Worm (Caenorhabditis elegans): ENCODE results near the gene C06B8.2.

The C06B8.2 gene

DNA sequence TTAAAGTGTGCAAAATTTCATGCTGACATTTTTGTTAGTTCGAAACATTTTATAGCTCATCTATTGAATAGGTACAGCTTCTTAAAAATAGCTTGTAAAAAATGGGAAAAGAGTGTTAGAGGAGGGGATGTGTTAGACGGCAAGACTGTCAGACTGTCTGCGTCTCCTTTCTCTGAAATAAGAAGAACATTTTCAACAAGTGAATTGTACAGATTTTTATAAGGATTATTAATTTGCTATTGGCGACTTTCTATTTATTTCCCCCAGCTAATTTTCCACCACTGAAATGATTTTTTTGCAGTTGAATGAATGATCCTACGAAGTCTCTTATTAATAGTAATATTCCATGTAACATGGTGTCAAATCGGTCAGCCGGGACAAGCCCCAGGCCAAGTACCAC is 19.9 kb upstream of the C06B8.2 start, which contains the start of gene C06B8.7:
TSS of gene C06B8.7 (plus strand) at position 301 of the 400 bp plus-strand sequence.
- TF ChIP-seq nfya-2 (GFP tag; IDR thresholded peaks at IDR 0.05) = no peak
- no peak for TF ChIP-seq hmg-20 (GFP tag; IDR thresholded peaks at IDR 0.05)
- TF ChIP-seq madf-8 (GFP tag; conservative IDR thresholded peaks at IDR 0.05) = no peak
- no peak for TF ChIP-seq ztf-6 (GFP tag; IDR thresholded peaks at IDR 0.05)
- TF ChIP-seq lin-26 (GFP tag; IDR thresholded peaks at IDR 0.05) = no peak
- no peak for TF ChIP-seq F37B4.10 (GFP tag; IDR thresholded peaks at IDR 0.05)
- no peak for TF ChIP-seq madf-6 (GFP tag; IDR thresholded peaks at IDR 0.05)
- TF ChIP-seq akir-1 (GFP tag; optimal IDR thresholded peaks at IDR 0.05) = no peak
- TF ChIP-seq athp-1 (tag; optimal IDR thresholded peaks at IDR 0.05) = no peak
- no peak for TF ChIP-seq ztf-18 (tag; optimal IDR thresholded peaks at IDR 0.05)
- TF ChIP-seq lir-1 (GFP tag; conservative IDR thresholded peaks at IDR 0.05) = no peak
- no peak for TF ChIP-seq repo-1 (tag; optimal IDR thresholded peaks at IDR 0.05)
- TF ChIP-seq snpc-1.3 (tag; optimal IDR thresholded peaks at IDR 0.05; ENCODE audit: insufficient read depth) = no peak
- TF ChIP-seq rec-8 (tag; optimal IDR thresholded peaks at IDR 0.05) = no peak
- TF ChIP-seq pbrm-1 (GFP tag; IDR thresholded peaks at IDR 0.05) = no peak
- TF ChIP-seq snpc-1.1 (tag; optimal IDR thresholded peaks at IDR 0.05; ENCODE audit: insufficient read depth) = no peak
- TF ChIP-seq ceh-58 (GFP tag; IDR thresholded peaks at IDR 0.05) = no peak

ce11 chrV:15497731-15498130 is 19.2 kb upstream of the C06B8.2 start:
- TF ChIP-seq hmg-1.2 (GFP tag; IDR thresholded peaks at IDR 0.05) (peak; percentile 84), pha-4 (tag; optimal IDR thresholded peaks at IDR 0.05) (peak; percentile 74), ztf-6 (GFP tag; IDR thresholded peaks at IDR 0.05) (no peak), repo-1 (tag; optimal IDR thresholded peaks at IDR 0.05) (no peak), ceh-58 (GFP tag; IDR thresholded peaks at IDR 0.05) (no peak), sptf-2 (GFP tag; optimal IDR thresholded peaks at IDR 0.05) (no peak), snpc-4 (GFP tag; optimal IDR thresholded peaks at IDR 0.05) (no peak), snpc-4 (tag; optimal IDR thresholded peaks at IDR 0.05) (peak in 2 of 4 experiments; percentile 27 to 54), nhr-80 (tag; optimal IDR thresholded peaks at IDR 0.05) (peak; percentile 97), nhr-179 (tag; optimal IDR thresholded peaks at IDR 0.05) (no peak), attf-5 (GFP tag; optimal IDR thresholded peaks at IDR 0.05) (peak; percentile 65)

DNA sequence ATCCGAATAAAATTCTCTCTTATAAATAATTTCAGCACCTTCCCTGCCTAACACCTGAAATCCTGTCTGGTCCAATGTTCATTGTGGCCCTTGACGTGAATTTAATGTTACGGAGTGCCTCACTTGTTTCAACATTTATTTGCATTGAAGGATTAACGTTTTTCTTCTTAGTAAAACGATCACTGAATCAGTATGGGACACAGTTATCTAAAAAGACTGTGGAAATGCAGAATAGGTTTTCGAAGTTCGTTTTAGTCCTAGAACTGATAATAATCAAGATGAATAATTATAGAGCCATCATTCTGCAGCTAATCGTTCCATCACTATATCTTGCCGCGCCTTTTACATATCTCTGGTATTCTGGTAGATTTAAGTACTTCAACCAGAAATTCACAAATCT is 16.6 kb upstream of the C06B8.2 start, which contains the start of gene srh-219:
TSS of gene srh-219 (plus strand) at position 301 of the 400 bp plus-strand sequence.
- TF ChIP-seq dpff-1 (tag; optimal IDR thresholded peaks at IDR 0.05) (no peak), fkh-3 (tag; optimal IDR thresholded peaks at IDR 0.05) (no peak)

ce11 chrV:15493680-15494079 is 15.1 kb upstream of the C06B8.2 start, which contains the start of gene srh-218:
Gene srh-218, plus strand, starts transcription at chrV:15493980.
- no peak for TF ChIP-seq Y56A3A.18 (GFP tag; IDR thresholded peaks at IDR 0.05)
- no peak for TF ChIP-seq ztf-26 (tag; optimal IDR thresholded peaks at IDR 0.05)
- no peak for TF ChIP-seq ceh-91 (GFP tag; IDR thresholded peaks at IDR 0.05)
- no peak for TF ChIP-seq let-526 (GFP tag; IDR thresholded peaks at IDR 0.05)

DNA sequence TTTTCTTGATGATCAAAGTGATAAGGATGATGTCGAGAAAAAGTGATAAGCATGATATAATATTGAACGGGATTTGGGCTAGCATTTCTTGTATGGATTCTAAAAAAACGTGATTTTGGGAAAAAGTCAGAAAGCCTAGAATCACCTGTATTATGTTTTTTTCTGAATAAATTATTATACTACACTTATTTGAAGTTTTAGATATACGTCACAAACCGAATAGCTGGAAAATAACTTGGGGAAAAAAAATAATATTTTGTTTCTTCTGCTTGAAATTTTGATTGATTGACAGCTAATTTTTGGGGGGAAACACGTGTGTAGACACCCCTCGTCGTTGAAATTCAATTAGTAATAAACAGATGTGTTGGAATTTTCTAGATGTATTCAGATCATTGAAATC is 14.0 kb upstream of the C06B8.2 start, which contains the start of gene str-264:
TSS of gene str-264 (minus strand) at position 101 of the 400 bp plus-strand sequence.
- TF ChIP-seq K12H6.12 (tag; optimal IDR thresholded peaks at IDR 0.05) (no peak), Y56A3A.18 (GFP tag; IDR thresholded peaks at IDR 0.05) (no peak), ztf-28 (GFP tag; IDR thresholded peaks at IDR 0.05) (no peak), atf-7 (tag; optimal IDR thresholded peaks at IDR 0.05) (no peak), ZK185.1 (tag; optimal IDR thresholded peaks at IDR 0.05; ENCODE audit: poor library complexity, severe bottlenecking) (no peak), lin-26 (GFP tag; IDR thresholded peaks at IDR 0.05) (no peak), B0261.1 (tag; optimal IDR thresholded peaks at IDR 0.05) (no peak), let-526 (GFP tag; IDR thresholded peaks at IDR 0.05) (no peak), lin-40 (tag; optimal IDR thresholded peaks at IDR 0.05) (no peak), K11D2.4 (GFP tag; IDR thresholded peaks at IDR 0.05) (no peak), ztf-18 (tag; optimal IDR thresholded peaks at IDR 0.05) (no peak), ztf-26 (tag; optimal IDR thresholded peaks at IDR 0.05) (no peak), pbrm-1 (GFP tag; IDR thresholded peaks at IDR 0.05) (no peak), Y67H2A.10 (GFP tag; conservative IDR thresholded peaks at IDR 0.05) (no peak), rec-8 (tag; optimal IDR thresholded peaks at IDR 0.05) (no peak), fkh-3 (tag; optimal IDR thresholded peaks at IDR 0.05) (no peak), chd-7 (tag; optimal IDR thresholded peaks at IDR 0.05) (no peak), lin-54 (GFP tag; optimal IDR thresholded peaks at IDR 0.05) (no peak), ceh-58 (GFP tag; IDR thresholded peaks at IDR 0.05) (no peak)

Data from whole organism, young adult.